Fruit fly (Drosophila melanogaster) whole organism, prepupa: Measurements from ENCODE around the gene Chrac-14.

ENCODE experiments used
- Blimp-1 ChIP-seq: fragments of 200-800 bp; sonication (Bioruptor generic); optimal IDR thresholded peaks from 3 replicates; lab custom pipeline; 2017; ENCODE audit warnings: missing biosample characterization, missing genetic modification characterization, mild to moderate bottlenecking, moderate library complexity, missing genetic modification reagents
- CG10631 ChIP-seq: fragments of 200-800 bp; sonication (Bioruptor generic); optimal IDR thresholded peaks from 2 replicates; lab custom pipeline; 2016; ENCODE audit warnings: missing biosample characterization, missing genetic modification characterization
- CG11294 ChIP-seq: fragments of 200-800 bp; sonication (Bioruptor generic); IDR thresholded peaks from 2 replicates; pipeline ENCODE4 v1.3.6; 2022; ENCODE audit warnings: missing biosample characterization, missing genetic modification characterization
- CG15336 ChIP-seq: fragments of 200-800 bp; sonication (Bioruptor generic); IDR thresholded peaks from 2 replicates; pipeline ENCODE4 v1.3.6; 2022; ENCODE audit warnings: missing biosample characterization, missing genetic modification characterization
- CG32006 ChIP-seq: fragments of 200-800 bp; sonication (Bioruptor generic); optimal IDR thresholded peaks from 3 replicates; lab custom pipeline; 2017; ENCODE audit warnings: missing biosample characterization, mild to moderate bottlenecking, missing genetic modification characterization
- CG3919 ChIP-seq: fragments of 200-800 bp; sonication (Bioruptor generic); optimal IDR thresholded peaks from 3 replicates; lab custom pipeline; 2016; ENCODE audit warnings: missing biosample characterization, missing genetic modification characterization
- CG4318 ChIP-seq: fragments of 200-800 bp; sonication (Bioruptor generic); optimal IDR thresholded peaks from 3 replicates; lab custom pipeline; 2017; ENCODE audit warnings: missing biosample characterization, mild to moderate bottlenecking, missing genetic modification characterization
- CG6163 ChIP-seq: fragments of 200-800 bp; sonication (Bioruptor generic); IDR thresholded peaks from 3 replicates; pipeline ENCODE4 v1.3.6; 2022; ENCODE audit warnings: missing biosample characterization, missing genetic modification characterization
- CG6276 ChIP-seq: fragments of 200-800 bp; sonication (Bioruptor generic); optimal IDR thresholded peaks from 2 replicates; lab custom pipeline; 2017; ENCODE audit warnings: missing biosample characterization, mild to moderate bottlenecking, missing genetic modification characterization
- CG6792 ChIP-seq: fragments of 200-800 bp; sonication (Bioruptor generic); optimal IDR thresholded peaks from 3 replicates; lab custom pipeline; 2016; ENCODE audit warnings: missing biosample characterization, missing genetic modification characterization
- CG6808 ChIP-seq: fragments of 200-800 bp; sonication (Bioruptor generic); optimal IDR thresholded peaks from 3 replicates; lab custom pipeline; 2017; ENCODE audit warnings: missing biosample characterization, missing genetic modification characterization, mild to moderate bottlenecking, moderate library complexity, missing genetic modification reagents
- CG6854 ChIP-seq: fragments of 200-800 bp; sonication (Bioruptor generic); optimal IDR thresholded peaks from 2 replicates; lab custom pipeline; 2017; ENCODE audit warnings: missing biosample characterization, mild to moderate bottlenecking, missing genetic modification characterization
- CG7368 ChIP-seq: fragments of 200-800 bp; sonication (Bioruptor generic); optimal IDR thresholded peaks from 3 replicates; lab custom pipeline; 2016; ENCODE audit warnings: missing biosample characterization, missing genetic modification characterization
- CG8119 ChIP-seq: fragments of 200-800 bp; sonication (Bioruptor generic); IDR thresholded peaks from 3 replicates; pipeline ENCODE4 v1.3.6; 2022; ENCODE audit warnings: missing biosample characterization, missing genetic modification characterization
- CG8319 ChIP-seq: fragments of 200-800 bp; sonication (Bioruptor generic); optimal IDR thresholded peaks from 3 replicates; lab custom pipeline; 2016; ENCODE audit warnings: missing biosample characterization, missing genetic modification characterization
- CG8632 ChIP-seq: fragments of 200-800 bp; sonication (Bioruptor generic); optimal IDR thresholded peaks from 3 replicates; lab custom pipeline; 2016; ENCODE audit warnings: missing biosample characterization, missing genetic modification characterization
- CG9139 ChIP-seq: fragments of 200-800 bp; sonication (Bioruptor generic); optimal IDR thresholded peaks from 3 replicates; lab custom pipeline; 2017; ENCODE audit warnings: missing biosample characterization, mild to moderate bottlenecking, missing genetic modification characterization
- Eip75B ChIP-seq: fragments of 200-800 bp; sonication (Bioruptor generic); optimal IDR thresholded peaks from 3 replicates; lab custom pipeline; 2016; ENCODE audit warnings: missing biosample characterization, missing genetic modification characterization
- Eip78C ChIP-seq: fragments of 200-800 bp; sonication (Bioruptor generic); peaks from one replicate; lab custom pipeline; 2016; ENCODE audit warnings: missing biosample characterization, missing genetic modification characterization
- Eip93F ChIP-seq: fragments of 200-800 bp; sonication (Bioruptor generic); optimal IDR thresholded peaks from 2 replicates; lab custom pipeline; 2016; ENCODE audit warnings: missing biosample characterization, mild to moderate bottlenecking, missing genetic modification characterization
- Ets96B ChIP-seq: fragments of 200-800 bp; optimal IDR thresholded peaks from 2 replicates; lab custom pipeline; 2019; ENCODE audit warnings: missing biosample characterization, mild to moderate bottlenecking, missing genetic modification characterization, moderate library complexity
- Hr38 ChIP-seq: sonication (Bioruptor generic); optimal IDR thresholded peaks from 2 replicates; lab custom pipeline; 2016; ENCODE audit warnings: missing biosample characterization, missing genetic modification characterization
- Hr39 ChIP-seq: fragments of 200-800 bp; sonication (Bioruptor generic); optimal IDR thresholded peaks from 2 replicates; lab custom pipeline; 2016; ENCODE audit warnings: missing biosample characterization, missing genetic modification characterization
- Hr4 ChIP-seq: fragments of 200-800 bp; sonication (Bioruptor generic); optimal IDR thresholded peaks from 3 replicates; lab custom pipeline; 2016; ENCODE audit warnings: missing biosample characterization, missing genetic modification characterization
- Met ChIP-seq: fragments of 200-800 bp; sonication (Bioruptor generic); optimal IDR thresholded peaks from 3 replicates; lab custom pipeline; 2016; ENCODE audit warnings: missing biosample characterization, missing genetic modification characterization
- OdsH ChIP-seq: fragments of 200-800 bp; sonication (Bioruptor generic); optimal IDR thresholded peaks from 3 replicates; lab custom pipeline; 2016; ENCODE audit warnings: missing biosample characterization, missing genetic modification characterization
- Smox ChIP-seq: fragments of 200-800 bp; sonication (Bioruptor generic); optimal IDR thresholded peaks from 3 replicates; lab custom pipeline; 2016; ENCODE audit warnings: missing biosample characterization, missing genetic modification characterization
- Sox102F ChIP-seq: fragments of 200-800 bp; sonication (Bioruptor generic); optimal IDR thresholded peaks from 2 replicates; lab custom pipeline; 2016; ENCODE audit warnings: missing biosample characterization, mild to moderate bottlenecking, missing genetic modification characterization
- Sox14 ChIP-seq: fragments of 200-800 bp; sonication (Bioruptor generic); optimal IDR thresholded peaks from 3 replicates; lab custom pipeline; 2016; ENCODE audit warnings: missing biosample characterization, missing genetic modification characterization
- Sox15 ChIP-seq: fragments of 200-800 bp; sonication (Bioruptor generic); optimal IDR thresholded peaks from 3 replicates; lab custom pipeline; 2016; ENCODE audit warnings: missing biosample characterization, missing genetic modification characterization
- dac ChIP-seq: fragments of 200-800 bp; sonication (Bioruptor generic); optimal IDR thresholded peaks from 2 replicates; lab custom pipeline; 2017; ENCODE audit warnings: missing biosample characterization, mild to moderate bottlenecking, missing genetic modification characterization
- eg ChIP-seq: fragments of 200-800 bp; sonication (Bioruptor generic); IDR thresholded peaks from 3 replicates; pipeline ENCODE4 v1.3.6; 2022; ENCODE audit warnings: missing biosample characterization, missing genetic modification characterization
- esn ChIP-seq: fragments of 200-800 bp; sonication (Bioruptor generic); optimal IDR thresholded peaks from 2 replicates; lab custom pipeline; 2016; ENCODE audit warnings: missing biosample characterization, mild to moderate bottlenecking, missing genetic modification characterization, moderate library complexity
- fd85E ChIP-seq: fragments of 200-800 bp; sonication (Bioruptor generic); optimal IDR thresholded peaks from 3 replicates; lab custom pipeline; 2016; ENCODE audit warnings: missing biosample characterization, missing genetic modification characterization
- fkh ChIP-seq: fragments of 200-800 bp; sonication (Bioruptor generic); optimal IDR thresholded peaks from 3 replicates; lab custom pipeline; 2017; ENCODE audit warnings: missing biosample characterization, mild to moderate bottlenecking, missing genetic modification characterization, moderate library complexity
- lz ChIP-seq: fragments of 200-800 bp; sonication (Bioruptor generic); optimal IDR thresholded peaks from 3 replicates; lab custom pipeline; 2016; ENCODE audit warnings: missing biosample characterization, missing genetic modification characterization
- net ChIP-seq: fragments of 200-800 bp; sonication (Bioruptor generic); optimal IDR thresholded peaks from 3 replicates; lab custom pipeline; 2016; ENCODE audit warnings: missing biosample characterization, missing genetic modification characterization
- spab ChIP-seq: fragments of 200-800 bp; sonication (Bioruptor generic); optimal IDR thresholded peaks from 2 replicates; lab custom pipeline; 2017; ENCODE audit warnings: missing biosample characterization, mild to moderate bottlenecking, missing genetic modification characterization, missing genetic modification reagents
- ss ChIP-seq, 2 experiments: fragments of 200-800 bp; sonication (Bioruptor generic); optimal IDR thresholded peaks; 2 replicates in 1 of 2; 3 replicates in 1 of 2; lab custom pipeline; 2017 to 2018; ENCODE audit warnings: mild to moderate bottlenecking in 2 of 2, missing biosample characterization in 2 of 2, missing genetic modification characterization in 2 of 2, moderate library complexity in 1 of 2
- svp ChIP-seq: fragments of 200-800 bp; sonication (Bioruptor generic); peaks from one replicate; lab custom pipeline; 2016; ENCODE audit warnings: missing biosample characterization, missing genetic modification characterization
- topi ChIP-seq: fragments of 200-800 bp; sonication (Bioruptor generic); optimal IDR thresholded peaks from 3 replicates; lab custom pipeline; 2016; ENCODE audit warnings: missing biosample characterization, missing genetic modification characterization
- vri ChIP-seq: fragments of 200-800 bp; sonication (Bioruptor generic); optimal IDR thresholded peaks from 3 replicates; lab custom pipeline; 2016; ENCODE audit warnings: missing biosample characterization, mild to moderate bottlenecking, missing genetic modification characterization

Gene Chrac-14

DNA sequence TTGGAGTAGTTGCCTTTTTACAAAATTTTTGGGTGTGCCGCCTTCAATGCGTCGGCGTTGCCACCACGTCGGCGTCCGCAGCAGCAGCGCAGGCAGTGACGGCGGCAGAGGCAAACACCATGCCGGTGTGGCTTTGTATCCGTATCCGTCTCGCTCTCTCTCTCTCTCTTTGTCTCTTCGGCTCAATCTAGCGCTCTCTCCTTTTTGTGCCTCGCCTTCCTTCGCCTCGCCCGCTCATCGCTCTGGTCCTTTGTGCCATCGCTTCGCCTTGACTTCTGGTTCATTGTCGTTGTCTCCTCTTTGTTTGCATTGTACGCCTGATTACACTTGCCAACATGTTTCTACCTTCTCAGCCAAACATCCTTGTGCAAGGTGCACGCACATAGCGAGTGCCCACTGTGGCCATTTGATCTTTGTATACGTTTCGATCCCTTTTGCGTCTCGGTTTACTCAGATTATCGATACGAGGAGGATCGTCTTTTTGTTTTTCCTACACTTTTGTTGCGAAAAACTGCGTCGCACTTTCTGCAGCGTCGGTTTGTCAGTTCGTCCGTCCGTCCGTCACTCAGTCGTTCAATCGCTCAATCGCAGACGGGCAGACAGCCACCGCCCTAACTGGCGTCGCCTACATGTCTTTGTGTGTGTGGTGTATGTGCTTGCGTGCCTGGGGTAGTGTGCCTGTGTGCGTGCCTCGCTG is 20.7 kb upstream of the Chrac-14 start (continued):
- TF ChIP-seq Met (GFP tag; lab: Kevin White, UChicago): peak; percentile 80
- peak; percentile 89 for TF ChIP-seq Eip75B (GFP tag; lab: Kevin White, UChicago)
- peak; percentile 16 for TF ChIP-seq fkh
- TF ChIP-seq net (GFP tag; lab: Kevin White, UChicago): peak; percentile 59
- TF ChIP-seq CG32006: peak; percentile 65
- TF ChIP-seq CG9139: peak; percentile 47
- TF ChIP-seq Sox14 (GFP tag; lab: Kevin White, UChicago): peak; percentile 98
- no peak for TF ChIP-seq CG4318 (GFP tag; lab: Kevin White, UChicago)
- peak; percentile 76 for TF ChIP-seq CG6792 (GFP tag; lab: Kevin White, UChicago)

DNA sequence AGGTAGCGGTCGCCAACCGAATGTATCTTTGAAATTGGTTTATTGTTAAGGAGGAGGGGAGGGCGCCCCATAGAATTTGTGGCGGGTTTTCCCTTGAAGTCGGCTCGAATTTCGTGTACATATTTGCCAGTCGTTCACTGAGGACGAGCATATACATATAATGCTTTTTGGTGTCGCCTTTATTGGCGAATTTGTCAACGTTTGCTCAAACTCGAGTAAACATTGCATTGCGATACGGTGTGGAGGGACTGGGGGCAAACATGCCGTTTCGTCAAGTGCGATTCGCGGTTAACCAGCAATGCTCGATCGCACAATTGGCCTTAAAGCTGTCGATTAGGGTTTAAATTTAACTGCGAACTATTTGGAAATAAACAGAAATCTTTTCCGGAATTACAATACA is 19.6 kb upstream of the Chrac-14 start:
- TF ChIP-seq CG8319 (GFP tag; lab: Kevin White, UChicago): no peak
- TF ChIP-seq Blimp-1 (GFP tag; lab: Kevin White, UChicago): peak; percentile 4
- TF ChIP-seq fkh: peak; percentile 34
- peak; percentile 52 for TF ChIP-seq Eip78C
- peak; percentile 20 for TF ChIP-seq vri (GFP tag; lab: Kevin White, UChicago)
- TF ChIP-seq svp (GFP tag; lab: Kevin White, UChicago): peak; percentile 31
- no peak for TF ChIP-seq Eip75B (GFP tag; lab: Kevin White, UChicago)
- no peak for TF ChIP-seq CG9139
- peak; percentile 23 for TF ChIP-seq esn (GFP tag; lab: Kevin White, UChicago)

- peak; percentile 32 for TF ChIP-seq CG6808 (GFP tag; lab: Kevin White, UChicago)
- peak; percentile 57 for TF ChIP-seq svp (GFP tag; lab: Kevin White, UChicago)
- peak; percentile 61 for TF ChIP-seq Eip78C
- peak; percentile 36 to 49 for TF ChIP-seq ss (GFP tag; optimal IDR thresholded peaks at IDR 0.05; lab: Kevin White, UChicago)
- TF ChIP-seq CG6276 (GFP tag; lab: Kevin White, UChicago): peak; percentile 22
- 0 out of 3 replicates have a peak, but pooled peaks have one; percentile 17 for TF ChIP-seq CG8119 (GFP tag; lab: Robert Waterston, UW)
- peak; percentile 11 for TF ChIP-seq spab (GFP tag; lab: Kevin White, UChicago)
- TF ChIP-seq CG7368: no peak
- no peak for TF ChIP-seq topi (GFP tag; lab: Kevin White, UChicago)
- peak; percentile 38 for TF ChIP-seq CG9139
These were observed 18.9 kb upstream of the Chrac-14 start for dm6 chr2L:8418113-8418885.

DNA sequence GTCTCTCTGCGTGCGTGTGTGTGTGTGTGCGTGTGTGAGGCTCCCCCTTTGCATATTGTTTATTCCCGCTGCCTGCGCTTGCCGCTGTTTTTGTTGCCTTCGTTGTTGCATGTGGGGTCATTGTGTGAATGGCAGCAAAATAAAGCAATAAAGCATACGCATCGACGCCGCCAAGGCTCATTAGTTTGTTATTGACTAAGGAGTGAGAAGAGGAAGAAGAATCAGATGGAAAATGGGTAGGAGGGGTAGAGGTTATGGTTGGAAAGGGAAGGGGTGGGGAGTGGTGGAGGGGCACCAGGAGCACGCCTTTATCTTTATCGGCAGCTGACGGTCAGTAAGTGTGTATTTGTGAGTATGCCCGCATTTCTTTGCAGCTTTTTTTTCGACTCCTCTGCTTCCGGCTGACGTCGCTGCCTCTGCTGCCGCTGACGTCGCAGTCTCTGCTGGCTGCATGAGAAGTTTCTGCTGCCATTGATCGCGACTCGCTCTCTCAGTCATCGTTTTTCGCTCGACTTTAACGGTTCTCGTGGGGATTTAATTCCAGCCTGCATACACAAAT is 17.7 kb upstream of the Chrac-14 start:
- TF ChIP-seq CG8632 (GFP tag; lab: Kevin White, UChicago) (no peak), CG6276 (GFP tag; lab: Kevin White, UChicago) (no peak), CG8319 (GFP tag; lab: Kevin White, UChicago) (no peak), dac (GFP tag; lab: Kevin White, UChicago) (no peak), Ets96B (tag; lab: Kevin White, UChicago) (peak; percentile 28), Hr38 (no peak), Sox14 (GFP tag; lab: Kevin White, UChicago) (peak; percentile 18), eg (no peak), CG3919 (no peak), Hr39 (GFP tag; lab: Kevin White, UChicago) (no peak), CG11294 (GFP tag; lab: Robert Waterston, UW) (no peak), Sox15 (GFP tag; lab: Kevin White, UChicago) (no peak), CG9139 (peak; percentile 8), Eip78C (peak; percentile 75), OdsH (no peak), CG6163 (GFP tag; lab: Robert Waterston, UW) (peak; percentile 42; the same call in 1 of the 3 replicates), Hr4 (GFP tag; lab: Kevin White, UChicago) (no peak), Smox (no peak), esn (GFP tag; lab: Kevin White, UChicago) (no peak), CG10631 (no peak), CG15336 (GFP tag; lab: Robert Waterston, UW) (no peak), vri (GFP tag; lab: Kevin White, UChicago) (peak; percentile 2), Sox102F (GFP tag; lab: Kevin White, UChicago) (no peak), CG6854 (GFP tag; lab: Kevin White, UChicago) (peak; percentile 56), fd85E (GFP tag; lab: Kevin White, UChicago) (no peak), Eip93F (no peak), CG8119 (GFP tag; lab: Robert Waterston, UW) (no peak), lz (GFP tag; lab: Kevin White, UChicago) (no peak), spab (GFP tag; lab: Kevin White, UChicago) (no peak)
